Fruit fly (Drosophila melanogaster) Kc167 (cell line): ENCODE data around the gene CG32081.

Experiments used
- Sin3A ChIP-seq: fragments of >200 bp; optimal IDR thresholded peaks from 2 replicates; lab custom pipeline; 2018; ENCODE audit warnings: missing external identifiers
- h ChIP-seq: fragments of >200 bp; optimal IDR thresholded peaks from 3 replicates; lab custom pipeline; 2018; ENCODE audit warnings: missing external identifiers
- insv ChIP-seq: fragments of >200 bp; optimal IDR thresholded peaks from 3 replicates; lab custom pipeline; 2018; ENCODE audit warnings: missing external identifiers
- psq ChIP-seq: fragments of >200 bp; optimal IDR thresholded peaks from 2 replicates; lab custom pipeline; 2017; ENCODE audit warnings: missing external identifiers
- ttk ChIP-seq: sonication (Bioruptor generic); optimal IDR thresholded peaks from 2 replicates; lab custom pipeline; 2017; ENCODE audit warnings: missing external identifiers

DNA sequence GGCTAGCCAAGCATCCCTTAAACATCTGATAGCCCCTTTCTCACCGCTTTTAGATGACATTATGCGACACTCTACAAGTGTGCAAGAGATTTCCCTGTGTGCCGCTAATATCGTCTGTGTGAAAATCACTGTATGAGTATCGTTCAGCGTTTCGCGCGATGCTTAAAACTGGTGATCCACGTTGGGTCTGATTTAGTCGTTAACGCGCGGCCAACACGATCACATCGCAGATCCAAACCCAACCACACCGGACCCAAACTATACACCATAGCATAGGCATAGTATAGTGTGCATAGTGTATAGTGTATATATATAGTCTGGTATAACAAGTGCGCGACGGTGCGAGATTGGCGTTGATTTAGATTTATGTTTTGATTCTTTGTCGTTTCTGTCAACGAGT, 26.5 kb downstream of the CG32081 start, which contains the start of gene CG7888:
- no peak for TF ChIP-seq h (lab: Kevin White, UChicago)
- TF ChIP-seq ttk, result no peak
- TF ChIP-seq insv (lab: Kevin White, UChicago), result no peak
- no peak for TF ChIP-seq Sin3A (lab: Kevin White, UChicago)
- no peak for TF ChIP-seq psq
